Fruit fly (Drosophila melanogaster) Kc167 (cell line): Measurements from ENCODE around the gene PIG-P.

Source experiments
- Sin3A ChIP-seq: fragments of >200 bp; optimal IDR thresholded peaks from 2 replicates; lab custom pipeline; 2018; ENCODE audit warnings: missing external identifiers
- ttk ChIP-seq: sonication (Bioruptor generic); optimal IDR thresholded peaks from 2 replicates; lab custom pipeline; 2017; ENCODE audit warnings: missing external identifiers

DNA sequence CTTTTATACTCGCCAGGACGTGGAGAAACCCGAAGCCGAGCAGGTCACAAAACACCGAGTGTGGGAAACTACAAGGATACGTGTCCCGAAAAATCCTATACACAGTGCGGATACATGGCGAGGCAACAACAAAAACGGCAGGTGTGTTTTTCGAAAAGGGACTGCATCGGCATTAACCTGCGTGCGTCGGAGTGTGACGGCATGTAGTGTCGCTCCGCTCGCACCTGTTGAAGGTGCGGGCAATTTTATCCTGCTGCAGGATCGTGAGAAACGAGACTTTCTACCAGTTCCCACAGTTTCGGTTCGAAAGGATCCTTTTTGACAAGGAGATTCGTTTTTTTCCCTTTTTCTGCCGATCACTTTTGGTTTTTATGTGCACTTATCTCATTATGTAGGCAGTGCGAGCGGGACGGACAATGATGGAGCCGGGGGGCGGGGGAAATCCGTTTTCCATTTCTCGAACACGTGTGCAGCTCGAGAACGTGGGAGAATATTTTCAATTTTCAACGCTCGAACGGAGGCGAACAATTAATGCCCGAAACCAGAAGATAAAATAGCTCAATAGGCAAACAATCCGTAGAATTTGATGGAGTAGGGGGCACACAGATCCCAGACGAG is 33.3 kb downstream of the PIG-P start:
- no peak for TF ChIP-seq ttk (lab: Kevin White, UChicago)
- TF ChIP-seq Sin3A (lab: Kevin White, UChicago), result no peak
